Fruit fly (Drosophila melanogaster) whole organism, wandering third instar larva: ENCODE results near the gene CG16749.

Experiments
- Abd-B ChIP-seq: fragments of >200 bp; optimal IDR thresholded peaks from 2 replicates; lab custom pipeline; 2017; ENCODE audit warnings: missing biosample characterization, missing genetic modification characterization
- CG32264 ChIP-seq: fragments of 200-800 bp; sonication (Bioruptor generic); optimal IDR thresholded peaks from 2 replicates; lab custom pipeline; 2016; ENCODE audit warnings: missing biosample characterization, missing genetic modification characterization
- CG9705 ChIP-seq: fragments of 200-800 bp; sonication (Bioruptor generic); optimal IDR thresholded peaks from 2 replicates; lab custom pipeline; 2018; ENCODE audit warnings: missing biosample characterization, mild to moderate bottlenecking, missing genetic modification characterization
- CrebA ChIP-seq: fragments of 200-800 bp; sonication (Bioruptor generic); optimal IDR thresholded peaks from 2 replicates; lab custom pipeline; 2016; ENCODE audit warnings: missing biosample characterization, mild to moderate bottlenecking, missing genetic modification characterization, borderline replicate concordance
- Dfd ChIP-seq: fragments of >200 bp; optimal IDR thresholded peaks from 2 replicates; lab custom pipeline; 2017; ENCODE audit warnings: missing biosample characterization, missing genetic modification characterization
- Dif ChIP-seq: fragments of 200-275, 200-300 bp; sonication (Bioruptor generic); optimal IDR thresholded peaks from 2 replicates; lab custom pipeline; 2018; ENCODE audit warnings: missing biosample characterization, missing genetic modification characterization; ENCODE audit not compliant: partially characterized antibody
- GATAd ChIP-seq: sonication (Bioruptor generic); optimal IDR thresholded peaks from 2 replicates; lab custom pipeline; 2016; ENCODE audit warnings: missing biosample characterization, missing genetic modification characterization
- HLH106 ChIP-seq: fragments of 200-800 bp; optimal IDR thresholded peaks from 3 replicates; lab custom pipeline; 2019; ENCODE audit warnings: missing biosample characterization, mild to moderate bottlenecking, missing genetic modification characterization, moderate library complexity
- Hnf4 ChIP-seq: fragments of 200-800 bp; sonication (Bioruptor generic); optimal IDR thresholded peaks from 2 replicates; lab custom pipeline; 2016; ENCODE audit warnings: missing biosample characterization, mild to moderate bottlenecking, missing genetic modification characterization
- Hr78 ChIP-seq: fragments of >200 bp; optimal IDR thresholded peaks from 2 replicates; lab custom pipeline; 2017; ENCODE audit warnings: missing biosample characterization, missing genetic modification characterization
- Hr83 ChIP-seq: fragments of 200-300 bp; sonication (Bioruptor generic); optimal IDR thresholded peaks from 2 replicates; lab custom pipeline; 2016; ENCODE audit warnings: missing biosample characterization, mild to moderate bottlenecking, missing genetic modification characterization, moderate library complexity; ENCODE audit not compliant: poor library complexity, severe bottlenecking
- Jra ChIP-seq: sonication (Bioruptor generic); optimal IDR thresholded peaks from 2 replicates; lab custom pipeline; 2016; ENCODE audit warnings: missing biosample characterization, missing genetic modification characterization
- Mio ChIP-seq: sonication (Bioruptor generic); optimal IDR thresholded peaks from 2 replicates; lab custom pipeline; 2016; ENCODE audit warnings: missing biosample characterization, missing genetic modification characterization
- Myc ChIP-seq: fragments of >200 bp; optimal IDR thresholded peaks from 2 replicates; lab custom pipeline; 2017
- N ChIP-seq: fragments of >200 bp; optimal IDR thresholded peaks from 2 replicates; lab custom pipeline; 2018; ENCODE audit warnings: missing biosample characterization, missing external identifiers, missing genetic modification characterization
- OdsH ChIP-seq: fragments of 200-800 bp; sonication (Bioruptor generic); optimal IDR thresholded peaks from 2 replicates; lab custom pipeline; 2016; ENCODE audit warnings: missing biosample characterization, mild to moderate bottlenecking, missing genetic modification characterization
- Rel ChIP-seq, 2 experiments: fragments of 200-800 bp; sonication (Bioruptor generic) in 1 of 2; optimal IDR thresholded peaks; 2 replicates in 1 of 2; 3 replicates in 1 of 2; lab custom pipeline; 2016 to 2019; ENCODE audit warnings: mild to moderate bottlenecking in 2 of 2, missing biosample characterization in 2 of 2, missing genetic modification characterization in 2 of 2, moderate library complexity in 1 of 2
- Sp1 ChIP-seq: fragments of 200-800 bp; sonication (Bioruptor generic); optimal IDR thresholded peaks from 3 replicates; lab custom pipeline; 2019; ENCODE audit warnings: missing biosample characterization, mild to moderate bottlenecking, missing genetic modification characterization, moderate library complexity
- Vsx2 ChIP-seq: fragments of 200-300, 225-300 bp; sonication (Bioruptor generic); optimal IDR thresholded peaks from 2 replicates; lab custom pipeline; 2018; ENCODE audit warnings: missing biosample characterization, missing genetic modification characterization; ENCODE audit not compliant: partially characterized antibody
- br ChIP-seq: fragments of 200-800 bp; sonication (Bioruptor generic); optimal IDR thresholded peaks from 2 replicates; lab custom pipeline; 2016; ENCODE audit warnings: missing biosample characterization, missing genetic modification characterization
- brk ChIP-seq: fragments of 200-800 bp; sonication (Bioruptor generic); optimal IDR thresholded peaks from 2 replicates; lab custom pipeline; 2016; ENCODE audit warnings: missing biosample characterization, mild to moderate bottlenecking, missing genetic modification characterization
- dl ChIP-seq, 2 experiments: fragments of 175-275, 200-275 bp in 1 of 2; fragments of 200-275 bp in 1 of 2; sonication (Bioruptor generic); optimal IDR thresholded peaks; lab custom pipeline; 2018; ENCODE audit warnings: mild to moderate bottlenecking in 2 of 2, missing biosample characterization in 2 of 2, missing genetic modification characterization in 2 of 2, moderate library complexity in 2 of 2; ENCODE audit not compliant: partially characterized antibody in 2 of 2, insufficient read depth in 1 of 2
- dmrt93B ChIP-seq: fragments of 200-800 bp; sonication (Bioruptor generic); optimal IDR thresholded peaks from 2 replicates; lab custom pipeline; 2018; ENCODE audit warnings: missing biosample characterization, mild to moderate bottlenecking, missing genetic modification characterization
- dsf ChIP-seq: sonication (Bioruptor generic); optimal IDR thresholded peaks from 2 replicates; lab custom pipeline; 2016; ENCODE audit warnings: missing biosample characterization, missing genetic modification characterization, borderline replicate concordance
- ey ChIP-seq: fragments of 200-800 bp; sonication (Bioruptor generic); optimal IDR thresholded peaks from 2 replicates; lab custom pipeline; 2016; ENCODE audit warnings: missing biosample characterization, missing genetic modification characterization
- foxo ChIP-seq, 2 experiments: fragments of 200-800 bp; sonication (Bioruptor generic); optimal IDR thresholded peaks; 2 replicates in 1 of 2; 3 replicates in 1 of 2; lab custom pipeline; 2016 to 2017; ENCODE audit warnings: missing biosample characterization in 2 of 2, missing genetic modification characterization in 2 of 2
- fru ChIP-seq: fragments of 200-800 bp; sonication (Bioruptor generic); optimal IDR thresholded peaks from 3 replicates; lab custom pipeline; 2016; ENCODE audit warnings: missing biosample characterization, mild to moderate bottlenecking, missing genetic modification characterization
- h ChIP-seq: fragments of 200-800 bp; sonication (Bioruptor generic); optimal IDR thresholded peaks from 3 replicates; lab custom pipeline; 2016; ENCODE audit warnings: missing biosample characterization, mild to moderate bottlenecking, missing genetic modification characterization
- jim ChIP-seq: fragments of 175-275, 200-325 bp; sonication (Bioruptor generic); optimal IDR thresholded peaks from 2 replicates; lab custom pipeline; 2016; ENCODE audit warnings: missing biosample characterization, mild to moderate bottlenecking, missing genetic modification characterization
- lola ChIP-seq: fragments of >200 bp; optimal IDR thresholded peaks from 2 replicates; lab custom pipeline; 2017; ENCODE audit warnings: missing biosample characterization, missing genetic modification characterization
- pan ChIP-seq: fragments of >200 bp; optimal IDR thresholded peaks from 2 replicates; lab custom pipeline; 2017
- psq ChIP-seq: fragments of 200-800 bp; sonication (Bioruptor generic); optimal IDR thresholded peaks from 3 replicates; lab custom pipeline; 2017; ENCODE audit warnings: missing biosample characterization, mild to moderate bottlenecking, missing genetic modification characterization, moderate library complexity
- rgr ChIP-seq: fragments of 200-800 bp; sonication (Bioruptor generic); optimal IDR thresholded peaks from 3 replicates; lab custom pipeline; 2016; ENCODE audit warnings: missing biosample characterization, mild to moderate bottlenecking, missing genetic modification characterization
- sage ChIP-seq: fragments of 200-800 bp; sonication (Bioruptor generic); optimal IDR thresholded peaks from 2 replicates; lab custom pipeline; 2016; ENCODE audit warnings: missing biosample characterization, mild to moderate bottlenecking, missing genetic modification characterization
- sv ChIP-seq: fragments of 200-800 bp; sonication (Bioruptor generic); optimal IDR thresholded peaks from 3 replicates; lab custom pipeline; 2016; ENCODE audit warnings: missing biosample characterization, missing genetic modification characterization
- tai ChIP-seq: sonication (Bioruptor generic); optimal IDR thresholded peaks from 2 replicates; lab custom pipeline; 2016; ENCODE audit warnings: missing biosample characterization, missing genetic modification characterization
- usp ChIP-seq: fragments of >200 bp; optimal IDR thresholded peaks from 2 replicates; lab custom pipeline; 2017; ENCODE audit warnings: missing biosample characterization, missing genetic modification characterization
- woc ChIP-seq: sonication (Bioruptor generic); optimal IDR thresholded peaks from 2 replicates; lab custom pipeline; 2016; ENCODE audit warnings: missing biosample characterization, mild to moderate bottlenecking, missing genetic modification characterization

The CG16749 gene

DNA sequence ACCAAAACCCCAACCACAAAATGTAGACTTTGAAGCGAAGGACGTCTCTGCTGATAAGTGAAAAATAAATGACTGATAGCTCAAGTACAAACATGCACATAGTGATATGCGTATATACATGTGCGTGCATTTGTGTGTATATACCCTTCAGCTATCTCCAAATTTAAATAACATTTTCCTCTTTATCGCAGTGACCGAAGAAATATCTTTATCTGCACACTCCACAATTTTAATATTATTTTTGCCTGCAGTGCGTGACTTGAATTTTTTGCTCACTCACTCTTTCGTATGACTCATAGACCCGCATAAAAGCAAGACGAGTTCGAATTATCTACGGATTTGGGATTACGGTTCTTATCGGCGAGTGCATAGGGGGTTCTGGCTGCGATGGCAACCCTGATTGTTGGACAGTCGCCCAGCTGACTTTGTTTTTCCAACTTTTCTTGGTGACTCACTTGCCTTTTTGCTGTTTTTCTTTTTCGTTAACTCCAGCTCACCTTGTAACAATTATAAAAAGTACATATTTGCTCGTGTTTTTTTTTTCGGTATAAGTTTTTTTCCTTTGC, 11.4 kb upstream of the CG16749 start:
- TF ChIP-seq HLH106 (tag; lab: Kevin White, UChicago): no peak
- TF ChIP-seq lola (GFP tag; lab: Kevin White, UChicago): no peak
- peak; percentile 17 for TF ChIP-seq Hr83
- TF ChIP-seq Jra: peak; percentile 17
- no peak for TF ChIP-seq Dif
- TF ChIP-seq h (GFP tag; lab: Kevin White, UChicago): no peak
- no peak for TF ChIP-seq Hr78
- TF ChIP-seq fru (GFP tag; lab: Kevin White, UChicago): no peak
- TF ChIP-seq CG32264 (GFP tag; lab: Kevin White, UChicago): no peak
- TF ChIP-seq foxo (GFP tag; optimal IDR thresholded peaks at IDR 0.05; lab: Kevin White, UChicago): no peak
- TF ChIP-seq Abd-B (GFP tag; lab: Kevin White, UChicago): no peak

DNA sequence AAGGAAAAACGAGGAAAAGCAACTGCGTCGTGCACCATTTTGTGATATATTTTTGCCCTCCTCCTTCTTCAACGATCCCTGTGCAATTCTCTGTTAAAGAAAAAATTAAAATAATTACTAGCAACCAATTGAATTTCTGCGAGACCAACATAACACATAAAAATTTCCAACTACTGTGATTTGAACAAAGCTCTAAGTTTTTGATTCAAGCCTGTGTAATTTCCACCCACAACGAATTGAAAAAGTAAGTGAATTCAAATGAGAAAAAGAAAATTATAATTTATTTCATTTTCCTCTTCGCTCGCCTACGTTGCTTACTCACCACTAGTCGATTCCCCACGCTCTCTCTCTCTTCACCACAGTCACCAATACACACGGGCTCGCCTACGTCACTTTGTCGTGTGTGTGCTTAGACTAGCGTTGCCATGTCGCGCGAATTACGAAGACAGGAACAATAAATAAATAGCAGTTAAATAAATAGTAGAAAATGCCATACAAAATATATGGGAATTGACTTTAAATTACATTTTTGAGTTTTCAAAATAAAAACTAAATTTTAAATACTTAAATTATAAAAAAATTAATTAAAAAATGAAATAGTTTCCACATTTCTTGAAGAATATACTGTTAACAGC, 10.7 kb upstream of the CG16749 start:
- no peak for TF ChIP-seq lola (GFP tag; lab: Kevin White, UChicago)
- TF ChIP-seq dl (GFP tag; optimal IDR thresholded peaks at IDR 0.05; lab: Kevin White, UChicago; ENCODE audit: insufficient read depth in 1 of 2, partially characterized antibody in 2 of 2): no peak
- no peak for TF ChIP-seq dsf (GFP tag; lab: Kevin White, UChicago)
- no peak for TF ChIP-seq pan (lab: Kevin White, UChicago)
- peak; percentile 10 for TF ChIP-seq ey
- TF ChIP-seq Myc (lab: Kevin White, UChicago): peak; percentile 9
- TF ChIP-seq sv (GFP tag; lab: Kevin White, UChicago): peak; percentile 15
- TF ChIP-seq N (GFP tag; lab: Kevin White, UChicago): no peak
- no peak for TF ChIP-seq CG9705 (GFP tag; lab: Kevin White, UChicago)
- TF ChIP-seq rgr: peak; percentile 72
- peak; percentile 66 for TF ChIP-seq psq (GFP tag; lab: Kevin White, UChicago)
- no peak for TF ChIP-seq dmrt93B
- TF ChIP-seq OdsH: peak; percentile 18
- peak; percentile 17 to 58 for TF ChIP-seq foxo (GFP tag; optimal IDR thresholded peaks at IDR 0.05; lab: Kevin White, UChicago)
- no peak for TF ChIP-seq GATAd (GFP tag; lab: Kevin White, UChicago)
- TF ChIP-seq br (GFP tag; lab: Kevin White, UChicago): peak; percentile 30
- TF ChIP-seq CrebA (GFP tag; lab: Kevin White, UChicago): peak; percentile 57
- TF ChIP-seq usp: no peak
- TF ChIP-seq Hr83: peak; percentile 85
- peak; percentile 33 for TF ChIP-seq HLH106 (tag; lab: Kevin White, UChicago)
- no peak for TF ChIP-seq Dfd (GFP tag; lab: Kevin White, UChicago)
- TF ChIP-seq Hr78: no peak
- TF ChIP-seq sage: peak; percentile 58
- TF ChIP-seq Hnf4 (GFP tag; lab: Kevin White, UChicago): peak; percentile 60
- TF ChIP-seq Rel (GFP tag; optimal IDR thresholded peaks at IDR 0.05; lab: Kevin White, UChicago): no peak
- TF ChIP-seq Rel (tag; optimal IDR thresholded peaks at IDR 0.05; lab: Kevin White, UChicago): no peak
- TF ChIP-seq fru (GFP tag; lab: Kevin White, UChicago): peak; percentile 37
- TF ChIP-seq h (GFP tag; lab: Kevin White, UChicago): peak; percentile 67
- peak; percentile 76 for TF ChIP-seq brk (GFP tag; lab: Kevin White, UChicago)
- peak; percentile 63 for TF ChIP-seq Sp1 (GFP tag; lab: Kevin White, UChicago)
- no peak for TF ChIP-seq Mio
- TF ChIP-seq jim: no peak
- peak; percentile 58 for TF ChIP-seq Dif
- TF ChIP-seq Abd-B (GFP tag; lab: Kevin White, UChicago): no peak
- TF ChIP-seq woc (GFP tag; lab: Kevin White, UChicago): peak; percentile 26
- no peak for TF ChIP-seq CG32264 (GFP tag; lab: Kevin White, UChicago)
- no peak for TF ChIP-seq tai (GFP tag; lab: Kevin White, UChicago)
- TF ChIP-seq Vsx2 (GFP tag; lab: Kevin White, UChicago): no peak
- no peak for TF ChIP-seq Jra
- TF ChIP-seq, all 38 proteins: peak for 19
